4 fruit fly cellular contexts compared by ENCODE assay signal in the genomic region with DNA sequence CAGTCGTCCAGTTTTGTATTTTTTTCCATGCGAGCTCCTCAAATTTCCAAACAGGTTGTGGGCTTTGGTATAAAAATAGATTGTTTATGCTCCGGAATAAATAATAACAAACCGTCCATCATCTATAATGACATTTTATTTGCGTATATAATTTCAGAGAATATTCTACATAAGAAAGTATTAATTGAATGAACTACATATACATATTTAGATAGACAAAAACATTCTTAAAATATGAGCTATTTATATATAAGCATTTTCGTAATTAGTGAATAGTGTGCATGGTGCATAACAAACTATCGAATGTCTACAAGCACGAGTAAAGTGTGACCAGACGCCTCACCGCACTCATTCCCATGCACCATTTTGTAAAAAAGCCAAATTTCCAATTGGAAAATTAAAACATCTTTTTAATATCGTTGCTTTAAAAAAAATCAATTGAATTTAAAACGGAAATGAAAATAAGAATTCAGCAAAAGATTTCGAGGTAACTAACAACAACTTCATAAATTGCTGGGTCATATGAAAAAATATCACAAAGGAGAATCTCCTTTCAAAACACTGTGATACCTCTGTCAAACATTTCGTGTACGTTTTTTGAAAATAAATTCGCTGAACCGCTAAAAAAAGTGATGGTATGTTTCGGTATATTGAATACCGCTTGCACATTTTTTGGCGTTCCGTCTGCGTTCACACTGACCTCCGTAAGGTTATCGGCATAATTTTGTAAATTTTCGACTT.
A peak's percentile ranks its signal among the peaks of the same experiment; 100 is the strongest.
TF ChIP-seq lines count a peak whose summit lies in the region.

TSS of gene muc (plus strand) at position 541 of the 741 bp plus-strand sequence.

TF ChIP-seq in whole organism, adult, 20 proteins besides CTCF, POLR2A, EP300 and RAD21 (continued from another document):
- TF ChIP-seq CG7101 (tag; optimal IDR thresholded peaks at IDR 0.05; lab: Kevin White, UChicago), result peak; percentile 64
- peak; percentile 10 for TF ChIP-seq ovo (GFP tag; optimal IDR thresholded peaks at IDR 0.05; lab: Kevin White, UChicago)
- no peak for TF ChIP-seq kay (GFP tag; lab: Kevin White, UChicago; ENCODE audit: borderline replicate concordance)
- TF ChIP-seq cic (GFP tag; optimal IDR thresholded peaks at IDR 0.05; lab: Kevin White, UChicago), result no peak

TF ChIP-seq in whole organism, embryonic, 481 proteins besides CTCF, POLR2A, EP300 and RAD21 (continued from another document and continues in another):
- TF ChIP-seq CG16815 (GFP tag; optimal IDR thresholded peaks at IDR 0.05; lab: Kevin White, UChicago), result peak; percentile 4
- peak; percentile 13 for TF ChIP-seq CG7928 (GFP tag; optimal IDR thresholded peaks at IDR 0.05; lab: Kevin White, UChicago)
- TF ChIP-seq trh (GFP tag; optimal IDR thresholded peaks at IDR 0.05; lab: Kevin White, UChicago), result no peak
- no peak for TF ChIP-seq prd (optimal IDR thresholded peaks at IDR 0.05; lab: Kevin White, UChicago)
- 0 out of 3 replicates have a peak, but pooled peaks have one; percentile 19 for TF ChIP-seq prd (GFP tag; IDR thresholded peaks at IDR 0.05; lab: Robert Waterston, UW)
- TF ChIP-seq chif (GFP tag; optimal IDR thresholded peaks at IDR 0.05; lab: Kevin White, UChicago), result peak in 1 of 2 experiments; percentile 60
- no peak for TF ChIP-seq sr (GFP tag; IDR thresholded peaks at IDR 0.05; lab: Robert Waterston, UW)
- peak; percentile 31 for TF ChIP-seq dmrt99B (tag; optimal IDR thresholded peaks at IDR 0.05; lab: Kevin White, UChicago)
- no peak for TF ChIP-seq CG4360 (GFP tag; IDR thresholded peaks at IDR 0.05; lab: Robert Waterston, UW)
- no peak for TF ChIP-seq Nf-YC (tag; optimal IDR thresholded peaks at IDR 0.05; lab: Kevin White, UChicago)
- no peak for TF ChIP-seq gsb (GFP tag; IDR thresholded peaks at IDR 0.05; lab: Robert Waterston, UW)
- no peak for TF ChIP-seq CG3065 (GFP tag; optimal IDR thresholded peaks at IDR 0.05; lab: Kevin White, UChicago)
- peak; percentile 44 for TF ChIP-seq unpg (GFP tag; optimal IDR thresholded peaks at IDR 0.05; lab: Kevin White, UChicago)
- no peak for TF ChIP-seq H2.0 (GFP tag; IDR thresholded peaks at IDR 0.05; lab: Robert Waterston, UW)
- no peak for TF ChIP-seq dati (GFP tag; IDR thresholded peaks at IDR 0.05; lab: Robert Waterston, UW)
- peak; percentile 47; the same call in 1 of the 2 replicates for TF ChIP-seq sob (GFP tag; IDR thresholded peaks at IDR 0.05; lab: Robert Waterston, UW)
- TF ChIP-seq CG9437 (GFP tag; optimal IDR thresholded peaks at IDR 0.05; lab: Kevin White, UChicago), result peak; percentile 61
- no peak for TF ChIP-seq disco-r (GFP tag; optimal IDR thresholded peaks at IDR 0.05; lab: Kevin White, UChicago)
- peak; percentile 24; the same call in 1 of the 2 replicates for TF ChIP-seq CG14441 (GFP tag; IDR thresholded peaks at IDR 0.05; lab: Robert Waterston, UW)
- TF ChIP-seq Pdp1 (GFP tag; optimal IDR thresholded peaks at IDR 0.05; lab: Kevin White, UChicago), result peak; percentile 28 to 38
- peak; percentile 63 for TF ChIP-seq CG13894 (tag; optimal IDR thresholded peaks at IDR 0.05; lab: Kevin White, UChicago)
- peak; percentile 90 for TF ChIP-seq sens (GFP tag; lab: Kevin White, UChicago)
- TF ChIP-seq CG7357 (GFP tag; IDR thresholded peaks at IDR 0.05; lab: Robert Waterston, UW), result peak; percentile 95
- peak; percentile 3 for TF ChIP-seq CG3995 (GFP tag; optimal IDR thresholded peaks at IDR 0.05; lab: Kevin White, UChicago)
- no peak for TF ChIP-seq Tbp (GFP tag; optimal IDR thresholded peaks at IDR 0.05; lab: Kevin White, UChicago)
- TF ChIP-seq Ets97D (GFP tag; optimal IDR thresholded peaks at IDR 0.05; lab: Kevin White, UChicago), result peak; percentile 62
- TF ChIP-seq pfk (GFP tag; optimal IDR thresholded peaks at IDR 0.05; lab: Kevin White, UChicago), result no peak
- TF ChIP-seq CG5180 (GFP tag; optimal IDR thresholded peaks at IDR 0.05; lab: Kevin White, UChicago), result no peak
- peak; percentile 54 for TF ChIP-seq CG17186 (GFP tag; optimal IDR thresholded peaks at IDR 0.05; lab: Kevin White, UChicago)
- TF ChIP-seq bsh (GFP tag; optimal IDR thresholded peaks at IDR 0.05; lab: Kevin White, UChicago), result peak in 1 of 2 experiments; percentile 31
- peak; percentile 61 for TF ChIP-seq Bgb (GFP tag; IDR thresholded peaks at IDR 0.05; lab: Robert Waterston, UW; ENCODE audit: partially characterized antibody)
- TF ChIP-seq HLH3B (GFP tag; IDR thresholded peaks at IDR 0.05; lab: Robert Waterston, UW), result peak; percentile 45; the same call in 1 of the 2 replicates
- TF ChIP-seq ERR (GFP tag; optimal IDR thresholded peaks at IDR 0.05; lab: Kevin White, UChicago), result no peak
- no peak for TF ChIP-seq ewg (GFP tag; optimal IDR thresholded peaks at IDR 0.05; lab: Kevin White, UChicago)
- TF ChIP-seq CG17829 (tag; optimal IDR thresholded peaks at IDR 0.05; lab: Kevin White, UChicago), result peak; percentile 51
- no peak for TF ChIP-seq CG34376 (GFP tag; optimal IDR thresholded peaks at IDR 0.05; lab: Kevin White, UChicago)
- TF ChIP-seq NfI (GFP tag; optimal IDR thresholded peaks at IDR 0.05; lab: Kevin White, UChicago), result peak; percentile 6
- TF ChIP-seq chm (GFP tag; IDR thresholded peaks at IDR 0.05; lab: Robert Waterston, UW), result peak; percentile 59; the same call in 1 of the 2 replicates
- TF ChIP-seq CG43689 (GFP tag; IDR thresholded peaks at IDR 0.05; lab: Robert Waterston, UW), result no peak

TF ChIP-seq in whole organism, prepupa, 60 proteins besides CTCF, POLR2A, EP300 and RAD21 (continued from another document):
- TF ChIP-seq dsx (GFP tag; optimal IDR thresholded peaks at IDR 0.05; lab: Kevin White, UChicago; ENCODE audit: poor library complexity, severe bottlenecking), result peak; percentile 13
- TF ChIP-seq CG3032 (tag; optimal IDR thresholded peaks at IDR 0.05; lab: Kevin White, UChicago), result peak; percentile 39
- TF ChIP-seq achi (GFP tag; optimal IDR thresholded peaks at IDR 0.05; lab: Kevin White, UChicago), result no peak
- TF ChIP-seq CG6808 (GFP tag; optimal IDR thresholded peaks at IDR 0.05; lab: Kevin White, UChicago), result no peak
- TF ChIP-seq fkh (GFP tag; optimal IDR thresholded peaks at IDR 0.05; lab: Kevin White, UChicago), result no peak
- TF ChIP-seq cyc (GFP tag; optimal IDR thresholded peaks at IDR 0.05; lab: Kevin White, UChicago), result peak; percentile 0
- TF ChIP-seq CG16779 (tag; optimal IDR thresholded peaks at IDR 0.05; lab: Kevin White, UChicago), result no peak
- TF ChIP-seq net (GFP tag; optimal IDR thresholded peaks at IDR 0.05; lab: Kevin White, UChicago), result no peak
- no peak for TF ChIP-seq Blimp-1 (GFP tag; optimal IDR thresholded peaks at IDR 0.05; lab: Kevin White, UChicago)
- TF ChIP-seq Ets96B (tag; optimal IDR thresholded peaks at IDR 0.05; lab: Kevin White, UChicago), result no peak
- TF ChIP-seq fd85E (GFP tag; optimal IDR thresholded peaks at IDR 0.05; lab: Kevin White, UChicago), result no peak
- TF ChIP-seq dac (GFP tag; optimal IDR thresholded peaks at IDR 0.05; lab: Kevin White, UChicago), result no peak
- TF ChIP-seq Sox14 (GFP tag; optimal IDR thresholded peaks at IDR 0.05; lab: Kevin White, UChicago), result peak; percentile 38
- peak; percentile 2 for TF ChIP-seq CG10669 (GFP tag; optimal IDR thresholded peaks at IDR 0.05; lab: Kevin White, UChicago)
- TF ChIP-seq CG34406 (GFP tag; optimal IDR thresholded peaks at IDR 0.05; lab: Kevin White, UChicago), result peak; percentile 18
- TF ChIP-seq Lpt (GFP tag; optimal IDR thresholded peaks at IDR 0.05; lab: Kevin White, UChicago), result no peak
- TF ChIP-seq topi (GFP tag; optimal IDR thresholded peaks at IDR 0.05; lab: Kevin White, UChicago), result peak; percentile 3
- TF ChIP-seq fd59A (GFP tag; optimal IDR thresholded peaks at IDR 0.05; lab: Kevin White, UChicago), result no peak
- TF ChIP-seq CG7368 (GFP tag; optimal IDR thresholded peaks at IDR 0.05; lab: Kevin White, UChicago), result no peak
- peak; percentile 60 for TF ChIP-seq CG31627 (GFP tag; optimal IDR thresholded peaks at IDR 0.05; lab: Kevin White, UChicago)
- peak; percentile 23 for TF ChIP-seq Eip75B (GFP tag; optimal IDR thresholded peaks at IDR 0.05; lab: Kevin White, UChicago)
- peak; percentile 9 for TF ChIP-seq pdm3 (GFP tag; optimal IDR thresholded peaks at IDR 0.05; lab: Kevin White, UChicago)
- no peak for TF ChIP-seq ss (GFP tag; optimal IDR thresholded peaks at IDR 0.05; lab: Kevin White, UChicago)
- TF ChIP-seq lz (GFP tag; optimal IDR thresholded peaks at IDR 0.05; lab: Kevin White, UChicago), result peak; percentile 51
- TF ChIP-seq Ets21C (GFP tag; optimal IDR thresholded peaks at IDR 0.05; lab: Kevin White, UChicago), result peak; percentile 38
- TF ChIP-seq salr (GFP tag; optimal IDR thresholded peaks at IDR 0.05; lab: Kevin White, UChicago), result peak in 1 of 2 experiments; percentile 8
- TF ChIP-seq eg (GFP tag; IDR thresholded peaks at IDR 0.05; lab: Robert Waterston, UW), result peak; percentile 42; the same call in 2 of the 3 replicates
- TF ChIP-seq CG3919 (GFP tag; optimal IDR thresholded peaks at IDR 0.05; lab: Kevin White, UChicago), result peak; percentile 27
- no peak for TF ChIP-seq Sox102F (GFP tag; optimal IDR thresholded peaks at IDR 0.05; lab: Kevin White, UChicago)
- TF ChIP-seq CG11902 (GFP tag; optimal IDR thresholded peaks at IDR 0.05; lab: Kevin White, UChicago), result no peak
- TF ChIP-seq Sox15 (GFP tag; optimal IDR thresholded peaks at IDR 0.05; lab: Kevin White, UChicago), result peak; percentile 14
- TF ChIP-seq CG6163 (GFP tag; IDR thresholded peaks at IDR 0.05; lab: Robert Waterston, UW), result no peak
- TF ChIP-seq CG15336 (GFP tag; IDR thresholded peaks at IDR 0.05; lab: Robert Waterston, UW), result no peak
- no peak for TF ChIP-seq CG11762 (GFP tag; optimal IDR thresholded peaks at IDR 0.05; lab: Kevin White, UChicago; ENCODE audit: insufficient read depth)
- peak; percentile 5 for TF ChIP-seq CG6792 (GFP tag; optimal IDR thresholded peaks at IDR 0.05; lab: Kevin White, UChicago)

TF ChIP-seq in whole organism, wandering third instar larva, 38 proteins besides CTCF, POLR2A, EP300 and RAD21 (continued from another document):
- TF ChIP-seq Vsx2 (GFP tag; optimal IDR thresholded peaks at IDR 0.05; lab: Kevin White, UChicago; ENCODE audit: partially characterized antibody) (no peak), Abd-B (GFP tag; optimal IDR thresholded peaks at IDR 0.05; lab: Kevin White, UChicago) (no peak), br (GFP tag; optimal IDR thresholded peaks at IDR 0.05; lab: Kevin White, UChicago) (no peak), CrebA (GFP tag; optimal IDR thresholded peaks at IDR 0.05; lab: Kevin White, UChicago; ENCODE audit: borderline replicate concordance) (no peak), Dfd (GFP tag; optimal IDR thresholded peaks at IDR 0.05; lab: Kevin White, UChicago) (no peak), lola (GFP tag; optimal IDR thresholded peaks at IDR 0.05; lab: Kevin White, UChicago) (no peak), Jra (GFP tag; optimal IDR thresholded peaks at IDR 0.05; lab: Kevin White, UChicago) (peak; percentile 61), dsf (GFP tag; optimal IDR thresholded peaks at IDR 0.05; lab: Kevin White, UChicago; ENCODE audit: borderline replicate concordance) (no peak), foxo (GFP tag; optimal IDR thresholded peaks at IDR 0.05; lab: Kevin White, UChicago) (peak in 1 of 2 experiments; percentile 50), Mio (GFP tag; optimal IDR thresholded peaks at IDR 0.05; lab: Kevin White, UChicago) (no peak), HLH106 (tag; optimal IDR thresholded peaks at IDR 0.05; lab: Kevin White, UChicago) (peak; percentile 62), rgr (GFP tag; optimal IDR thresholded peaks at IDR 0.05; lab: Kevin White, UChicago) (peak; percentile 41), sage (GFP tag; optimal IDR thresholded peaks at IDR 0.05; lab: Kevin White, UChicago) (no peak), Sp1 (GFP tag; optimal IDR thresholded peaks at IDR 0.05; lab: Kevin White, UChicago) (no peak)
TF ChIP-seq in whole organism, wandering third instar larva: peak in this region for 16.
